Worm (Caenorhabditis elegans) whole organism, L4 larva: ENCODE measurements around the gene sek-4.
A peak's percentile ranks its signal among the peaks of the same experiment; 100 is the strongest.

Experiments used
- D1046.2 ChIP-seq: fragments of 200-800 bp; sonication (Bioruptor generic); IDR thresholded peaks from 2 replicates; pipeline ENCODE4 v1.3.6; 2022; ENCODE audit warnings: missing genetic modification characterization, missing compliant biosample characterization
- Y105C5A.15 ChIP-seq: fragments of 200-800 bp; sonication (Bioruptor generic); IDR thresholded peaks from 2 replicates; pipeline ENCODE4 v1.3.6; 2022; ENCODE audit warnings: missing genetic modification characterization, missing compliant biosample characterization
- aha-1 ChIP-seq: fragments of 150-350 bp; peaks from one replicate; lab custom pipeline; 2014; ENCODE audit warnings: missing biosample characterization, missing genetic modification characterization
- ama-1 ChIP-seq: fragments of 150-350 bp; optimal IDR thresholded peaks from 2 replicates; lab custom pipeline; 2014; ENCODE audit warnings: inconsistent platforms, mixed read lengths
- attf-4 ChIP-seq: sonication (generic microtip); optimal IDR thresholded peaks from 3 replicates; lab custom pipeline; 2017; ENCODE audit warnings: missing biosample characterization, missing genetic modification characterization
- ceh-28 ChIP-seq: fragments of 150-350 bp; optimal IDR thresholded peaks from 2 replicates; lab custom pipeline; 2014; ENCODE audit warnings: missing biosample characterization, missing genetic modification reagents, missing genetic modification characterization
- dmd-8 ChIP-seq: fragments of 200-800 bp; sonication (Bioruptor generic); IDR thresholded peaks from 2 replicates; pipeline ENCODE4 v1.3.6; 2022; ENCODE audit warnings: missing genetic modification characterization, missing compliant biosample characterization
- duxl-1 ChIP-seq: sonication (generic microtip); optimal IDR thresholded peaks from 2 replicates; lab custom pipeline; 2016; ENCODE audit warnings: mild to moderate bottlenecking, missing genetic modification characterization, moderate library complexity, missing compliant biosample characterization; ENCODE audit not compliant: poor library complexity
- gei-8 ChIP-seq: fragments of 200-800 bp; sonication (Bioruptor generic); optimal IDR thresholded peaks from 2 replicates; lab custom pipeline; 2018; ENCODE audit warnings: mild to moderate bottlenecking, missing genetic modification characterization, missing compliant biosample characterization
- hlh-30 ChIP-seq: sonication (generic microtip); optimal IDR thresholded peaks from 2 replicates; lab custom pipeline; 2017; ENCODE audit warnings: antibody characterized with exemption, mild to moderate bottlenecking, missing genetic modification characterization, missing compliant biosample characterization; ENCODE audit not compliant: insufficient read depth
- lin-13 ChIP-seq: fragments of 150-350 bp; optimal IDR thresholded peaks from 2 replicates; lab custom pipeline; 2014; ENCODE audit warnings: missing biosample characterization, missing genetic modification reagents, missing genetic modification characterization
- lin-15B ChIP-seq: fragments of 150-350 bp; sonication (generic microtip); optimal IDR thresholded peaks from 3 replicates; lab custom pipeline; 2014; ENCODE audit warnings: missing biosample characterization, missing genetic modification characterization
- lin-38 ChIP-seq: fragments of 200-800 bp; sonication (Bioruptor generic); IDR thresholded peaks from 2 replicates; pipeline ENCODE4 v1.3.6; 2022; ENCODE audit warnings: missing genetic modification reagents, missing genetic modification characterization, missing compliant biosample characterization
- lir-3 ChIP-seq: sonication (generic microtip); optimal IDR thresholded peaks from 2 replicates; lab custom pipeline; 2016; ENCODE audit warnings: mild to moderate bottlenecking, missing genetic modification characterization, missing compliant biosample characterization
- lsy-2 ChIP-seq, 2 experiments: fragments of 150-350 bp in 1 of 2; sonication (generic microtip) in 1 of 2; optimal IDR thresholded peaks; 2 replicates each; lab custom pipeline; 2014 to 2017; ENCODE audit warnings: missing biosample characterization in 2 of 2, missing genetic modification characterization in 2 of 2
- mes-2 ChIP-seq: sonication (generic microtip); optimal IDR thresholded peaks from 2 replicates; lab custom pipeline; 2016; ENCODE audit warnings: missing genotype, mild to moderate bottlenecking, missing genetic modification characterization, missing compliant biosample characterization; ENCODE audit not compliant: poor library complexity, severe bottlenecking
- nhr-25 ChIP-seq: sonication (generic microtip); optimal IDR thresholded peaks from 2 replicates; lab custom pipeline; 2017; ENCODE audit warnings: missing genetic modification characterization, mild to moderate bottlenecking, missing compliant biosample characterization, antibody characterized with exemption, moderate library complexity, borderline replicate concordance; ENCODE audit not compliant: insufficient read depth
- rbr-2 ChIP-seq: sonication (generic microtip); optimal IDR thresholded peaks from 2 replicates; lab custom pipeline; 2016; ENCODE audit warnings: missing genotype, missing genetic modification characterization, missing compliant biosample characterization
- sdz-12 ChIP-seq: fragments of 200-800 bp; sonication (Bioruptor generic); optimal IDR thresholded peaks from 2 replicates; lab custom pipeline; 2018; ENCODE audit warnings: mild to moderate bottlenecking, missing genetic modification characterization, missing compliant biosample characterization
- snpc-1.2 ChIP-seq: fragments of 200-800 bp; sonication (Bioruptor generic); IDR thresholded peaks from 2 replicates; pipeline ENCODE4 v1.3.6; 2022; ENCODE audit warnings: missing genetic modification reagents, missing genetic modification characterization, missing compliant biosample characterization
- tra-1 ChIP-seq: fragments of 200-800 bp; sonication (Bioruptor generic); IDR thresholded peaks from 2 replicates; pipeline ENCODE4 v1.3.6; 2022; ENCODE audit warnings: missing genetic modification reagents, missing genetic modification characterization, missing compliant biosample characterization
- unc-62 ChIP-seq, 3 experiments: fragments of 150-350 bp in 1 of 3; sonication (generic microtip); optimal IDR thresholded peaks in 2 of 3; peaks in 1 of 3; 1 replicate in 1 of 3; 2 replicates in 2 of 3; lab custom pipeline; 2014 to 2017; ENCODE audit warnings: missing biosample characterization in 3 of 3, missing genetic modification characterization in 3 of 3, missing genetic modification reagents in 3 of 3, missing genotype in 1 of 3
- vab-7 ChIP-seq: fragments of 200-800 bp; sonication (Bioruptor generic); IDR thresholded peaks from 2 replicates; pipeline ENCODE4 v1.3.6; 2022; ENCODE audit warnings: missing genetic modification reagents, missing genetic modification characterization, missing compliant biosample characterization
- zfp-2 ChIP-seq: sonication (generic microtip); optimal IDR thresholded peaks from 2 replicates; lab custom pipeline; 2016; ENCODE audit warnings: mild to moderate bottlenecking, missing genetic modification characterization, missing compliant biosample characterization
- zfp-3 ChIP-seq: fragments of 200-800 bp; sonication (Bioruptor generic); conservative IDR thresholded peaks from 2 replicates; pipeline ENCODE4 v1.3.6; 2022; ENCODE audit warnings: missing genetic modification reagents, missing genetic modification characterization, missing compliant biosample characterization

The sek-4 gene

ce11 chrX:5407271-5407670 is 32.4 kb downstream of the sek-4 start (continued):
- TF ChIP-seq lin-13 (GFP tag; lab: Kevin White, UChicago): no peak
- 0 out of 2 replicates have a peak, but pooled peaks have one; percentile 56 for TF ChIP-seq zfp-3 (GFP tag; lab: Robert Waterston, UW)
- TF ChIP-seq dmd-8 (GFP tag; lab: Robert Waterston, UW): peak; percentile 63; the same call in 1 of the 2 replicates
- TF ChIP-seq rbr-2 (tag; lab: Kevin White, UChicago): peak; percentile 48
- TF ChIP-seq ama-1 (lab: Kevin White, UChicago): no peak
- no peak for TF ChIP-seq hlh-30
- no peak for TF ChIP-seq lin-15B (tag; lab: Kevin White, UChicago)
- TF ChIP-seq D1046.2 (GFP tag; lab: Robert Waterston, UW): peak; percentile 59; the same call in 1 of the 2 replicates
- TF ChIP-seq tra-1 (GFP tag; lab: Robert Waterston, UW): peak; percentile 69; the same call in 1 of the 2 replicates
- TF ChIP-seq gei-8 (GFP tag; lab: Kevin White, UChicago): peak; percentile 7
- no peak for TF ChIP-seq zfp-2
- TF ChIP-seq Y105C5A.15 (GFP tag; lab: Robert Waterston, UW): no peak; the same call in 1 of the 2 replicates
- TF ChIP-seq vab-7: peak; percentile 63
- no peak for TF ChIP-seq ceh-28 (tag; lab: Kevin White, UChicago)
- peak; percentile 63 for TF ChIP-seq mes-2 (tag; lab: Kevin White, UChicago)
- no peak for TF ChIP-seq lin-38 (GFP tag; lab: Robert Waterston, UW)
- TF ChIP-seq lir-3: no peak
- TF ChIP-seq snpc-1.2 (GFP tag; lab: Robert Waterston, UW): peak; percentile 88
- no peak for TF ChIP-seq lsy-2 (tag; optimal IDR thresholded peaks at IDR 0.05; lab: Kevin White, UChicago)
- TF ChIP-seq duxl-1 (tag; lab: Kevin White, UChicago): peak; percentile 11

ce11 chrX:5413510-5413909 is 38.7 kb downstream of the sek-4 start, which contains the start of gene pks-1:
TSS of gene pks-1 (plus strand) at chrX:5413810.
- TF ChIP-seq unc-62 (GFP tag; optimal IDR thresholded peaks at IDR 0.05 in 1 of 2; lab: Kevin White, UChicago) (peak in 1 of 2 experiments; percentile 26), unc-62 (tag; optimal IDR thresholded peaks at IDR 0.05; lab: Kevin White, UChicago) (no peak), nhr-25 (tag; lab: Kevin White, UChicago) (no peak)

ce11 chrX:5414250-5414649 is 39.4 kb downstream of the sek-4 start, which contains the start of gene C41A3.2:
TSS of gene C41A3.2 (minus strand) at chrX:5414350.
- TF ChIP-seq sdz-12 (GFP tag; lab: Kevin White, UChicago): no peak
- TF ChIP-seq unc-62 (GFP tag; optimal IDR thresholded peaks at IDR 0.05 in 1 of 2; lab: Kevin White, UChicago): peak in 1 of 2 experiments; percentile 26
- TF ChIP-seq unc-62 (tag; optimal IDR thresholded peaks at IDR 0.05; lab: Kevin White, UChicago): no peak
- no peak for TF ChIP-seq Y105C5A.15 (GFP tag; lab: Robert Waterston, UW)
- TF ChIP-seq snpc-1.2 (GFP tag; lab: Robert Waterston, UW): no peak
- TF ChIP-seq attf-4: no peak
- peak; percentile 20 for TF ChIP-seq aha-1 (tag; lab: Kevin White, UChicago)
